Fruit fly (Drosophila melanogaster) whole organism, pupa: ENCODE measurements around the gene rpk.

Experiments used
- CG10348 ChIP-seq: fragments of 200-800 bp; sonication (Bioruptor generic); IDR thresholded peaks from 2 replicates; pipeline ENCODE4 v1.3.6; 2022; ENCODE audit warnings: missing biosample characterization, missing genetic modification characterization
- CG12605 ChIP-seq: fragments of 200-800 bp; sonication (Bioruptor generic); IDR thresholded peaks from 2 replicates; pipeline ENCODE4 v1.3.6; 2022; ENCODE audit warnings: missing biosample characterization, missing genetic modification characterization
- CG13204 ChIP-seq: fragments of 200-800 bp; sonication (Bioruptor generic); optimal IDR thresholded peaks from 2 replicates; lab custom pipeline; 2018; ENCODE audit warnings: missing biosample characterization, mild to moderate bottlenecking, missing genetic modification characterization, moderate library complexity
- CG14655 ChIP-seq: fragments of 200-800 bp; sonication (Bioruptor generic); optimal IDR thresholded peaks from 3 replicates; lab custom pipeline; 2017; ENCODE audit warnings: mild to moderate bottlenecking, missing biosample characterization, missing genetic modification reagents, missing genetic modification characterization
- CG15710 ChIP-seq: fragments of 200-800 bp; sonication (Bioruptor generic); optimal IDR thresholded peaks from 2 replicates; lab custom pipeline; 2018; ENCODE audit warnings: missing biosample characterization, mild to moderate bottlenecking, missing genetic modification characterization, moderate library complexity
- CG17806 ChIP-seq: fragments of 200-800 bp; sonication (Bioruptor generic); optimal IDR thresholded peaks from 2 replicates; lab custom pipeline; 2018; ENCODE audit warnings: missing biosample characterization, mild to moderate bottlenecking, missing genetic modification characterization, moderate library complexity
- CG32121 ChIP-seq: fragments of 200-800 bp; sonication (Bioruptor generic); IDR thresholded peaks from 2 replicates; pipeline ENCODE4 v1.3.6; 2022; ENCODE audit warnings: missing biosample characterization, missing genetic modification characterization
- CG4496 ChIP-seq: fragments of 200-800 bp; sonication (Bioruptor generic); IDR thresholded peaks from 3 replicates; pipeline ENCODE4 v1.3.6; 2022; ENCODE audit warnings: missing biosample characterization, missing genetic modification characterization
- CG8159 ChIP-seq: fragments of 200-800 bp; sonication (Bioruptor generic); optimal IDR thresholded peaks from 3 replicates; lab custom pipeline; 2018; ENCODE audit warnings: missing biosample characterization, mild to moderate bottlenecking, missing genetic modification characterization, moderate library complexity
- CG8301 ChIP-seq: fragments of 200-800 bp; sonication (Bioruptor generic); optimal IDR thresholded peaks from 2 replicates; lab custom pipeline; 2018; ENCODE audit warnings: missing biosample characterization, mild to moderate bottlenecking, missing genetic modification characterization
- CG9948 ChIP-seq: fragments of 200-800 bp; sonication (Bioruptor generic); optimal IDR thresholded peaks from 2 replicates; lab custom pipeline; 2018; ENCODE audit warnings: missing biosample characterization, mild to moderate bottlenecking, missing genetic modification characterization, moderate library complexity
- D1 ChIP-seq: fragments of 200-800 bp; sonication (Bioruptor generic); optimal IDR thresholded peaks from 2 replicates; lab custom pipeline; 2018; ENCODE audit warnings: missing biosample characterization, mild to moderate bottlenecking, missing genetic modification characterization, moderate library complexity
- EcR ChIP-seq: fragments of 200-800 bp; sonication (Bioruptor generic); optimal IDR thresholded peaks from 3 replicates; lab custom pipeline; 2019; ENCODE audit warnings: missing biosample characterization, missing genetic modification characterization, mild to moderate bottlenecking, moderate library complexity, missing genetic modification reagents
- Ets98B ChIP-seq: fragments of 200-800 bp; sonication (Bioruptor generic); IDR thresholded peaks from 2 replicates; pipeline ENCODE4 v1.3.6; 2022; ENCODE audit warnings: missing biosample characterization, missing genetic modification characterization
- Pif1A ChIP-seq: fragments of 200-800 bp; sonication (Bioruptor generic); optimal IDR thresholded peaks from 3 replicates; lab custom pipeline; 2016; ENCODE audit warnings: missing biosample characterization, missing genetic modification characterization
- Pif1B ChIP-seq: fragments of 200-800 bp; sonication (Bioruptor generic); optimal IDR thresholded peaks from 3 replicates; lab custom pipeline; 2016; ENCODE audit warnings: missing biosample characterization, missing genetic modification characterization
- Snoo ChIP-seq: fragments of 200-800 bp; sonication (Bioruptor generic); optimal IDR thresholded peaks from 3 replicates; lab custom pipeline; 2017; ENCODE audit warnings: missing biosample characterization, mild to moderate bottlenecking, missing genetic modification characterization, inconsistent platforms
- fd96Ca ChIP-seq: fragments of 200-800 bp; sonication (Bioruptor generic); IDR thresholded peaks from 3 replicates; pipeline ENCODE4 v1.3.6; 2022; ENCODE audit warnings: missing biosample characterization, missing genetic modification characterization
- gl ChIP-seq: fragments of 200-800 bp; sonication (Bioruptor generic); optimal IDR thresholded peaks from 2 replicates; lab custom pipeline; 2018; ENCODE audit warnings: missing biosample characterization, mild to moderate bottlenecking, missing genetic modification characterization
- rn ChIP-seq: fragments of 200-800 bp; sonication (Bioruptor generic); IDR thresholded peaks from 2 replicates; pipeline ENCODE4 v1.3.6; 2022; ENCODE audit warnings: missing biosample characterization, missing genetic modification characterization

rpk gene

DNA sequence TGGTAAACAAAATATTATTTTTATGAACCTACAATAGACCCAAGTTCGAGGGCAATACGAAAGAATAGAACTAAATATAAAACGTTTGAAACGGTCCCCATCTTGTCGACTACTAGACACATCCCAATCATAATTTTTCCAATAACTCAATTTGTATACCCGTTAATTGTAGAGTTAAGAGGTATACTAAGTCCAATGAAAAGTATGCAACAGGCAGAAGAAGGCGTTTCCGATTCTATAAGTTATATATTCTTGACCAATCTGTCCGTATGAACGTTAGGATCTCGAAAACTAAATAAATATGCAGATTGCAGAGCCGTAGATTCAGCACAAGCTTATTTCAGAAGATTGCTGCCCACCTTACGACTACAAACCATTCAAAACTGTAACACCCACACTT is 44.7 kb downstream of the rpk start, which contains the start of gene CG33927:
Gene CG33927 (minus strand): TSS at position 101 of the 400 bp plus-strand sequence.
- no peak for TF ChIP-seq Pif1B (GFP tag; lab: Kevin White, UChicago)
- TF ChIP-seq CG17806 (tag; lab: Kevin White, UChicago), result no peak
- no peak for TF ChIP-seq CG10348
- TF ChIP-seq Pif1A (GFP tag; lab: Kevin White, UChicago), result no peak
- TF ChIP-seq rn (GFP tag; lab: Robert Waterston, UW), result no peak
- TF ChIP-seq CG8159 (tag; lab: Kevin White, UChicago), result no peak
- no peak for TF ChIP-seq CG15710 (tag; lab: Kevin White, UChicago)
- TF ChIP-seq CG32121 (GFP tag; lab: Robert Waterston, UW), result no peak
- TF ChIP-seq D1, result no peak
- TF ChIP-seq gl (tag; lab: Kevin White, UChicago), result no peak
- no peak for TF ChIP-seq fd96Ca (GFP tag; lab: Robert Waterston, UW)
- TF ChIP-seq CG9948, result no peak
- TF ChIP-seq CG8301 (tag; lab: Kevin White, UChicago), result no peak
- TF ChIP-seq CG14655 (GFP tag; lab: Kevin White, UChicago), result no peak
- no peak for TF ChIP-seq CG12605 (GFP tag; lab: Robert Waterston, UW)
- TF ChIP-seq CG4496 (GFP tag; lab: Robert Waterston, UW), result no peak
- TF ChIP-seq EcR (GFP tag; lab: Kevin White, UChicago), result no peak
- no peak for TF ChIP-seq CG13204 (GFP tag; lab: Kevin White, UChicago)
- no peak for TF ChIP-seq Snoo (tag; lab: Kevin White, UChicago)

DNA sequence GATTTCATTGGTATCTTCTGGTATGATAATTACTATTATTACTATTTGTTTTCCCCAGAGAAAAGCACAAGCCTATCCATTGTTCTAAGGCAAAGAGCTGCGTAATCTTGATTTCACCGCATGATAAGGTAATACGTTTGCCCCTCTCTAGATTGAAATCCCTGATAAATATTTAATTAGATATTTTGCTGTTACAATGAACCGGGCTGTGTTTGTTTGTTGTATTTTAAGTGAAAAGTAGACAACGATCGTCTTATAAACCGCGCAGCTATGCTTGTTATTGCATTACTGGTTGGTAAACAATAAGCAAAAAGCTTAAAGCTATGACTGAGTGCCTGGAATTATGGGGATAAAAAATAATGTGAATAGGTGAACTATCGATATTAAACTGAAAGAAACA is 49.0 kb downstream of the rpk start:
- TF ChIP-seq CG13204 (GFP tag; lab: Kevin White, UChicago), result no peak
- no peak for TF ChIP-seq fd96Ca (GFP tag; lab: Robert Waterston, UW)
- TF ChIP-seq CG4496 (GFP tag; lab: Robert Waterston, UW), result no peak
- no peak for TF ChIP-seq CG10348
- no peak for TF ChIP-seq CG12605 (GFP tag; lab: Robert Waterston, UW)
- no peak for TF ChIP-seq EcR (GFP tag; lab: Kevin White, UChicago)
- no peak for TF ChIP-seq rn (GFP tag; lab: Robert Waterston, UW)
- TF ChIP-seq Snoo (tag; lab: Kevin White, UChicago), result no peak
- no peak for TF ChIP-seq CG8159 (tag; lab: Kevin White, UChicago)
- no peak for TF ChIP-seq D1
- TF ChIP-seq Ets98B (GFP tag; lab: Robert Waterston, UW), result no peak
- TF ChIP-seq Pif1B (GFP tag; lab: Kevin White, UChicago), result no peak
